Worm (Caenorhabditis elegans): ENCODE results near the gene grl-20.

grl-20 gene

ce11 chrIV:2128761-2129160 lies at the start of gene grl-20:
Gene grl-20, minus strand, starts transcription at chrIV:2128861.
- no peak for TF ChIP-seq unc-62 (GFP tag; optimal IDR thresholded peaks at IDR 0.05)

ce11 chrIV:2177545-2177944 lies 48.9 kb upstream of the grl-20 start, which contains the start of gene hrpu-2:
Gene hrpu-2, plus strand, starts transcription at chrIV:2177896.
- no peak for TF ChIP-seq unc-62 (GFP tag; optimal IDR thresholded peaks at IDR 0.05)

ce11 chrIV:2175291-2175690 lies 46.6 kb upstream of the grl-20 start, which contains the start of gene C54E4.1:
Gene C54E4.1, plus strand, starts transcription at chrIV:2175591.
- no peak for TF ChIP-seq unc-62 (GFP tag; optimal IDR thresholded peaks at IDR 0.05)

ce11 chrIV:2172880-2173279 lies 44.2 kb upstream of the grl-20 start:
- no peak for TF ChIP-seq unc-62 (GFP tag; optimal IDR thresholded peaks at IDR 0.05)

- no peak for TF ChIP-seq unc-62 (GFP tag; optimal IDR thresholded peaks at IDR 0.05)
Observed at ce11 chrIV:2170332-2170731, 41.7 kb upstream of the grl-20 start.

- TF ChIP-seq unc-62 (GFP tag; optimal IDR thresholded peaks at IDR 0.05): no peak
Observed at ce11 chrIV:2168514-2168913, 39.9 kb upstream of the grl-20 start, which contains the start of gene C54E4.4. Gene C54E4.4, minus strand, starts transcription at chrIV:2168614.

- TF ChIP-seq unc-62 (GFP tag; optimal IDR thresholded peaks at IDR 0.05): no peak
Observed at ce11 chrIV:2162256-2162655, 33.6 kb upstream of the grl-20 start.

- TF ChIP-seq unc-62 (GFP tag; optimal IDR thresholded peaks at IDR 0.05): no peak
Observed at ce11 chrIV:2159069-2159468, 30.4 kb upstream of the grl-20 start, which contains the start of gene gcy-37. Gene gcy-37, minus strand, starts transcription at chrIV:2159169.

ce11 chrIV:2156239-2156638 lies 27.6 kb upstream of the grl-20 start:
- no peak for TF ChIP-seq unc-62 (GFP tag; optimal IDR thresholded peaks at IDR 0.05)

- TF ChIP-seq unc-62 (GFP tag; optimal IDR thresholded peaks at IDR 0.05): no peak
Observed at ce11 chrIV:2149247-2149756, 20.6 kb upstream of the grl-20 start, which contains the start of gene C54E4.5. Gene C54E4.5, minus strand, starts transcription at chrIV:2149297.

ce11 chrIV:2142320-2142719 lies 13.7 kb upstream of the grl-20 start:
- no peak for TF ChIP-seq unc-62 (GFP tag; optimal IDR thresholded peaks at IDR 0.05)

- no peak for TF ChIP-seq unc-62 (GFP tag; optimal IDR thresholded peaks at IDR 0.05)
Observed at ce11 chrIV:2140543-2140942, 11.9 kb upstream of the grl-20 start, which contains the start of gene C54E4.12. Gene C54E4.12, minus strand, starts transcription at chrIV:2140643.

ce11 chrIV:2137478-2137877 lies 8.8 kb upstream of the grl-20 start:
- TF ChIP-seq unc-62 (GFP tag; optimal IDR thresholded peaks at IDR 0.05): no peak

- TF ChIP-seq unc-62 (GFP tag; optimal IDR thresholded peaks at IDR 0.05): no peak
Observed at ce11 chrIV:2136607-2137006, 7.9 kb upstream of the grl-20 start, which contains the start of gene test-1. Gene test-1, plus strand, starts transcription at chrIV:2136951.

- TF ChIP-seq unc-62 (GFP tag; optimal IDR thresholded peaks at IDR 0.05): no peak
Observed at ce11 chrIV:2133431-2133940, 4.8 kb upstream of the grl-20 start, which contains the start of gene C23H5.12. Gene C23H5.12, plus strand, starts transcription at chrIV:2133481.

- no peak for TF ChIP-seq unc-62 (GFP tag; optimal IDR thresholded peaks at IDR 0.05)
Observed at ce11 chrIV:2130714-2131113, 2.1 kb upstream of the grl-20 start, which contains the start of gene prmt-6. Gene prmt-6, plus strand, starts transcription at chrIV:2130965.

- no peak for TF ChIP-seq unc-62 (GFP tag; optimal IDR thresholded peaks at IDR 0.05)
Observed at ce11 chrIV:2127375-2127774, 1.3 kb downstream of the grl-20 start.
